Fruit fly (Drosophila melanogaster) S2 (cell line): ENCODE data around the gene apn.

Source experiments
- CG8478 ChIP-seq: fragments of >200 bp; optimal IDR thresholded peaks from 2 replicates; lab custom pipeline; 2018
- CTCF ChIP-seq, 2 experiments: fragments of >200 bp; optimal IDR thresholded peaks; 2 replicates each; lab custom pipeline; 2018

DNA sequence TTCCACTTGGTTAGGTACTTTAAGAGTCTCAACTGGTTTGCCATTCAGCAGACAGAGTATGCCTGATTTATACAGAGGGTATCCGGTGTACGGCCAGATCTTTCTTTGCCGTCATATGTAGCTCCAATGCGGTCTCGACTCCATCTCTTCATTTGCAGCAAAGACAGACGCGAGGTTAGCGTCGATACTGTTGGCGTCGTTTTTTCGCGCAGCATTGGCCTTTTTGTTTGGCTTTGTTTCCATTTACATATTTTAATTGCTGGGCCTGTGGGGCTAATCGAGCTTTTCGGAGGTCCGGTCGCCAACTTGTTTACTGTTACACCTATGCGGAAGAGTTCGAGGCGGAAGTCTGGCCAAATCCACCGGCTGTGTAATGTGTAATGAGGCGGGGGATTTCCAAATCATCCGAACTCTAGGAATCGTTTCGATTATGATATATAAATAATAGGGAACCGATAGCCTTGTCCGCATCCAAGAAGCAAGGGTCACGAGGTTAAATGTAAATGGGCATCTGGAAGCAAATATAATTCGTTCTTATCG lies 14.3 kb downstream of the apn start:
- TF ChIP-seq CG8478 (lab: Kevin White, UChicago) (no peak), CTCF (optimal IDR thresholded peaks at IDR 0.05; lab: Kevin White, UChicago) (no peak)
